Worm (Caenorhabditis elegans): ENCODE measurements around the gene M60.6.

ce11 chrX:8200206-8200605 is 52.1 kb downstream of the M60.6 start:
- TF ChIP-seq egl-27 (tag; optimal IDR thresholded peaks at IDR 0.05) (no peak), zag-1 (tag; optimal IDR thresholded peaks at IDR 0.05) (no peak)
